Fruit fly (Drosophila melanogaster) whole organism, prepupa: ENCODE measurements around the gene CG31715.
A peak's percentile ranks its signal among the peaks of the same experiment; 100 is the strongest.

Experiments
- Blimp-1 ChIP-seq: fragments of 200-800 bp; sonication (Bioruptor generic); optimal IDR thresholded peaks from 3 replicates; lab custom pipeline; 2017; ENCODE audit warnings: missing biosample characterization, missing genetic modification characterization, mild to moderate bottlenecking, moderate library complexity, missing genetic modification reagents
- CG10631 ChIP-seq: fragments of 200-800 bp; sonication (Bioruptor generic); optimal IDR thresholded peaks from 2 replicates; lab custom pipeline; 2016; ENCODE audit warnings: missing biosample characterization, missing genetic modification characterization
- CG10669 ChIP-seq: fragments of 200-800 bp; sonication (Bioruptor generic); optimal IDR thresholded peaks from 3 replicates; lab custom pipeline; 2018; ENCODE audit warnings: missing biosample characterization, mild to moderate bottlenecking, missing genetic modification characterization, moderate library complexity
- CG11294 ChIP-seq: fragments of 200-800 bp; sonication (Bioruptor generic); IDR thresholded peaks from 2 replicates; pipeline ENCODE4 v1.3.6; 2022; ENCODE audit warnings: missing biosample characterization, missing genetic modification characterization
- CG11902 ChIP-seq: fragments of 200-800 bp; sonication (Bioruptor generic); optimal IDR thresholded peaks from 3 replicates; lab custom pipeline; 2016; ENCODE audit warnings: missing biosample characterization, missing genetic modification characterization
- CG15336 ChIP-seq: fragments of 200-800 bp; sonication (Bioruptor generic); IDR thresholded peaks from 2 replicates; pipeline ENCODE4 v1.3.6; 2022; ENCODE audit warnings: missing biosample characterization, missing genetic modification characterization
- CG16779 ChIP-seq: fragments of 200-800 bp; sonication (Bioruptor generic); optimal IDR thresholded peaks from 3 replicates; lab custom pipeline; 2017; ENCODE audit warnings: missing biosample characterization, mild to moderate bottlenecking, missing genetic modification characterization
- CG3032 ChIP-seq: fragments of 200-800 bp; optimal IDR thresholded peaks from 2 replicates; lab custom pipeline; 2019; ENCODE audit warnings: missing biosample characterization, mild to moderate bottlenecking, missing genetic modification characterization, moderate library complexity
- CG31627 ChIP-seq: fragments of 200-800 bp; sonication (Bioruptor generic); optimal IDR thresholded peaks from 3 replicates; lab custom pipeline; 2016; ENCODE audit warnings: missing biosample characterization, missing genetic modification characterization
- CG34406 ChIP-seq: fragments of 200-800 bp; sonication (Bioruptor generic); optimal IDR thresholded peaks from 3 replicates; lab custom pipeline; 2016; ENCODE audit warnings: missing biosample characterization, missing genetic modification characterization
- CG6163 ChIP-seq: fragments of 200-800 bp; sonication (Bioruptor generic); IDR thresholded peaks from 3 replicates; pipeline ENCODE4 v1.3.6; 2022; ENCODE audit warnings: missing biosample characterization, missing genetic modification characterization
- CG6792 ChIP-seq: fragments of 200-800 bp; sonication (Bioruptor generic); optimal IDR thresholded peaks from 3 replicates; lab custom pipeline; 2016; ENCODE audit warnings: missing biosample characterization, missing genetic modification characterization
- CG6808 ChIP-seq: fragments of 200-800 bp; sonication (Bioruptor generic); optimal IDR thresholded peaks from 3 replicates; lab custom pipeline; 2017; ENCODE audit warnings: missing biosample characterization, missing genetic modification characterization, mild to moderate bottlenecking, moderate library complexity, missing genetic modification reagents
- CG6854 ChIP-seq: fragments of 200-800 bp; sonication (Bioruptor generic); optimal IDR thresholded peaks from 2 replicates; lab custom pipeline; 2017; ENCODE audit warnings: missing biosample characterization, mild to moderate bottlenecking, missing genetic modification characterization
- CG8119 ChIP-seq: fragments of 200-800 bp; sonication (Bioruptor generic); IDR thresholded peaks from 3 replicates; pipeline ENCODE4 v1.3.6; 2022; ENCODE audit warnings: missing biosample characterization, missing genetic modification characterization
- CG8632 ChIP-seq: fragments of 200-800 bp; sonication (Bioruptor generic); optimal IDR thresholded peaks from 3 replicates; lab custom pipeline; 2016; ENCODE audit warnings: missing biosample characterization, missing genetic modification characterization
- CG9139 ChIP-seq: fragments of 200-800 bp; sonication (Bioruptor generic); optimal IDR thresholded peaks from 3 replicates; lab custom pipeline; 2017; ENCODE audit warnings: missing biosample characterization, mild to moderate bottlenecking, missing genetic modification characterization
- Eip78C ChIP-seq: fragments of 200-800 bp; sonication (Bioruptor generic); peaks from one replicate; lab custom pipeline; 2016; ENCODE audit warnings: missing biosample characterization, missing genetic modification characterization
- Ets21C ChIP-seq: fragments of 200-800 bp; sonication (Bioruptor generic); optimal IDR thresholded peaks from 3 replicates; lab custom pipeline; 2016; ENCODE audit warnings: missing biosample characterization, missing genetic modification characterization
- Ets96B ChIP-seq: fragments of 200-800 bp; optimal IDR thresholded peaks from 2 replicates; lab custom pipeline; 2019; ENCODE audit warnings: missing biosample characterization, mild to moderate bottlenecking, missing genetic modification characterization, moderate library complexity
- Gug ChIP-seq: fragments of 200-800 bp; sonication (Bioruptor generic); IDR thresholded peaks from 2 replicates; pipeline ENCODE4 v1.3.6; 2022; ENCODE audit warnings: missing biosample characterization, missing genetic modification characterization
- Hr38 ChIP-seq: sonication (Bioruptor generic); optimal IDR thresholded peaks from 2 replicates; lab custom pipeline; 2016; ENCODE audit warnings: missing biosample characterization, missing genetic modification characterization
- OdsH ChIP-seq: fragments of 200-800 bp; sonication (Bioruptor generic); optimal IDR thresholded peaks from 3 replicates; lab custom pipeline; 2016; ENCODE audit warnings: missing biosample characterization, missing genetic modification characterization
- Sox102F ChIP-seq: fragments of 200-800 bp; sonication (Bioruptor generic); optimal IDR thresholded peaks from 2 replicates; lab custom pipeline; 2016; ENCODE audit warnings: missing biosample characterization, mild to moderate bottlenecking, missing genetic modification characterization
- achi ChIP-seq: fragments of 200-800 bp; sonication (Bioruptor generic); optimal IDR thresholded peaks from 3 replicates; lab custom pipeline; 2016; ENCODE audit warnings: missing biosample characterization, missing genetic modification characterization
- acj6 ChIP-seq: fragments of 200-800 bp; sonication (Bioruptor generic); optimal IDR thresholded peaks from 3 replicates; lab custom pipeline; 2016; ENCODE audit warnings: missing biosample characterization, missing genetic modification characterization
- dac ChIP-seq: fragments of 200-800 bp; sonication (Bioruptor generic); optimal IDR thresholded peaks from 2 replicates; lab custom pipeline; 2017; ENCODE audit warnings: missing biosample characterization, mild to moderate bottlenecking, missing genetic modification characterization
- dsx ChIP-seq: fragments of 200-800 bp; optimal IDR thresholded peaks from 3 replicates; lab custom pipeline; 2019; ENCODE audit warnings: missing biosample characterization, mild to moderate bottlenecking, missing genetic modification characterization, moderate library complexity; ENCODE audit not compliant: poor library complexity, severe bottlenecking
- esn ChIP-seq: fragments of 200-800 bp; sonication (Bioruptor generic); optimal IDR thresholded peaks from 2 replicates; lab custom pipeline; 2016; ENCODE audit warnings: missing biosample characterization, mild to moderate bottlenecking, missing genetic modification characterization, moderate library complexity
- fd59A ChIP-seq: fragments of 200-800 bp; sonication (Bioruptor generic); optimal IDR thresholded peaks from 2 replicates; lab custom pipeline; 2017; ENCODE audit warnings: missing biosample characterization, mild to moderate bottlenecking, missing genetic modification characterization, missing genetic modification reagents
- fd85E ChIP-seq: fragments of 200-800 bp; sonication (Bioruptor generic); optimal IDR thresholded peaks from 3 replicates; lab custom pipeline; 2016; ENCODE audit warnings: missing biosample characterization, missing genetic modification characterization
- salr ChIP-seq, 2 experiments: fragments of 200-800 bp; sonication (Bioruptor generic); optimal IDR thresholded peaks; 3 replicates each; lab custom pipeline; 2016 to 2018; ENCODE audit warnings: missing biosample characterization in 2 of 2, missing genetic modification characterization in 2 of 2, mild to moderate bottlenecking in 1 of 2

Gene CG31715

dm6 chr2L:10375464-10376236 is 34.2 kb downstream of the CG31715 start, which contains the start of the genes CG33303 and dpr19:
CG33303 (minus strand) TSS chr2L:10375757.
dpr19 (plus strand) TSS chr2L:10376168.
- TF ChIP-seq Ets96B (tag; lab: Kevin White, UChicago) (peak; percentile 60), dsx (peak; percentile 36), CG15336 (GFP tag; lab: Robert Waterston, UW) (peak; percentile 79), Sox102F (GFP tag; lab: Kevin White, UChicago) (no peak), CG31627 (no peak), Gug (GFP tag; lab: Robert Waterston, UW) (peak; percentile 22; the same call in 1 of the 2 replicates), CG34406 (GFP tag; lab: Kevin White, UChicago) (peak; percentile 51), CG6808 (GFP tag; lab: Kevin White, UChicago) (peak; percentile 24), CG11294 (GFP tag; lab: Robert Waterston, UW) (no peak), CG6854 (GFP tag; lab: Kevin White, UChicago) (peak; percentile 43), CG10631 (GFP tag; lab: Kevin White, UChicago) (peak; percentile 46), CG8119 (GFP tag; lab: Robert Waterston, UW) (peak; percentile 67; the same call in 2 of the 3 replicates), CG3032 (tag; lab: Kevin White, UChicago) (peak; percentile 65), Eip78C (GFP tag; lab: Kevin White, UChicago) (peak; percentile 70), OdsH (GFP tag; lab: Kevin White, UChicago) (no peak), fd59A (GFP tag; lab: Kevin White, UChicago) (no peak), CG10669 (peak; percentile 7), Blimp-1 (GFP tag; lab: Kevin White, UChicago) (no peak), achi (GFP tag; lab: Kevin White, UChicago) (peak; percentile 8), esn (GFP tag; lab: Kevin White, UChicago) (peak; percentile 49), CG6792 (GFP tag; lab: Kevin White, UChicago) (peak; percentile 37)

- TF ChIP-seq CG34406 (GFP tag; lab: Kevin White, UChicago) (no peak), CG9139 (GFP tag; lab: Kevin White, UChicago) (no peak), Hr38 (no peak), CG8632 (GFP tag; lab: Kevin White, UChicago) (no peak), Ets21C (GFP tag; lab: Kevin White, UChicago) (no peak), fd85E (GFP tag; lab: Kevin White, UChicago) (no peak)
- TF ChIP-seq, all 60 proteins: peak for 0
These were observed 34.9 kb downstream of the CG31715 start for dm6 chr2L:10376276-10376675.

- TF ChIP-seq CG6792 (GFP tag; lab: Kevin White, UChicago) (no peak), OdsH (GFP tag; lab: Kevin White, UChicago) (no peak), salr (GFP tag; optimal IDR thresholded peaks at IDR 0.05; lab: Kevin White, UChicago) (no peak), CG34406 (GFP tag; lab: Kevin White, UChicago) (no peak), CG16779 (tag; lab: Kevin White, UChicago) (no peak), Sox102F (GFP tag; lab: Kevin White, UChicago) (no peak)
These were observed 37.2 kb downstream of the CG31715 start for dm6 chr2L:10378631-10379030.

dm6 chr2L:10379865-10380264 is 38.4 kb downstream of the CG31715 start, which contains the start of gene gny:
gny (plus strand) TSS chr2L:10380103.
- peak; percentile 18 for TF ChIP-seq Eip78C (GFP tag; lab: Kevin White, UChicago)
- TF ChIP-seq fd59A (GFP tag; lab: Kevin White, UChicago) = no peak
- no peak for TF ChIP-seq CG6163 (GFP tag; lab: Robert Waterston, UW)
- TF ChIP-seq dsx = no peak
- TF ChIP-seq CG11902 (GFP tag; lab: Kevin White, UChicago) = no peak
- no peak for TF ChIP-seq dac
- no peak for TF ChIP-seq CG11294 (GFP tag; lab: Robert Waterston, UW)
- TF ChIP-seq acj6 (GFP tag; lab: Kevin White, UChicago) = no peak
